Worm (Caenorhabditis elegans) whole organism, dauer: Measurements from ENCODE around the gene F55A11.7.

Source experiments
- unc-62 ChIP-seq: sonication (generic microtip); optimal IDR thresholded peaks from 2 replicates; lab custom pipeline; 2017; ENCODE audit warnings: missing biosample characterization, missing genetic modification reagents, missing genetic modification characterization

The F55A11.7 gene

ce11 chrV:11787258-11787657 lies at the start of gene F55A11.7:
Gene F55A11.7, minus strand, starts transcription at chrV:11787443.
- no peak for TF ChIP-seq unc-62 (GFP tag; lab: Kevin White, UChicago)

ce11 chrV:11836073-11836472 lies 48.8 kb upstream of the F55A11.7 start, which contains the start of gene R13H4.2:
Gene R13H4.2, plus strand, starts transcription at chrV:11836391.
- TF ChIP-seq unc-62 (GFP tag; lab: Kevin White, UChicago), result no peak

- TF ChIP-seq unc-62 (GFP tag; lab: Kevin White, UChicago), result no peak
Measured at ce11 chrV:11833319-11833718, 46.1 kb upstream of the F55A11.7 start, which contains the start of gene pho-8. Gene pho-8, plus strand, starts transcription at chrV:11833619.

- TF ChIP-seq unc-62 (GFP tag; lab: Kevin White, UChicago), result no peak
Measured at ce11 chrV:11829282-11829681, 42.0 kb upstream of the F55A11.7 start, which contains the start of gene col-158. Gene col-158, plus strand, starts transcription at chrV:11829582.

- no peak for TF ChIP-seq unc-62 (GFP tag; lab: Kevin White, UChicago)
Measured at ce11 chrV:11826967-11827366, 39.7 kb upstream of the F55A11.7 start, which contains the start of the genes mpst-1 and D2023.6. Gene mpst-1, minus strand, starts transcription at chrV:11827067. Gene D2023.6, plus strand, starts transcription at chrV:11827354.

ce11 chrV:11825662-11826061 lies 38.4 kb upstream of the F55A11.7 start, which contains the start of gene D2023.4:
Gene D2023.4, minus strand, starts transcription at chrV:11825762.
- TF ChIP-seq unc-62 (GFP tag; lab: Kevin White, UChicago), result no peak

ce11 chrV:11823978-11824377 lies 36.7 kb upstream of the F55A11.7 start:
- no peak for TF ChIP-seq unc-62 (GFP tag; lab: Kevin White, UChicago)

- no peak for TF ChIP-seq unc-62 (GFP tag; lab: Kevin White, UChicago)
Measured at ce11 chrV:11822461-11822939, 35.3 kb upstream of the F55A11.7 start, which contains the start of gene pyc-1. Gene pyc-1, minus strand, starts transcription at chrV:11822529.

ce11 chrV:11820551-11820950 lies 33.3 kb upstream of the F55A11.7 start:
- TF ChIP-seq unc-62 (GFP tag; lab: Kevin White, UChicago), result no peak

ce11 chrV:11819451-11819850 lies 32.2 kb upstream of the F55A11.7 start:
- no peak for TF ChIP-seq unc-62 (GFP tag; lab: Kevin White, UChicago)

ce11 chrV:11818786-11819185 lies 31.5 kb upstream of the F55A11.7 start:
- no peak for TF ChIP-seq unc-62 (GFP tag; lab: Kevin White, UChicago)

- no peak for TF ChIP-seq unc-62 (GFP tag; lab: Kevin White, UChicago)
Measured at ce11 chrV:11818064-11818463, 30.8 kb upstream of the F55A11.7 start.

ce11 chrV:11817263-11817726 lies 30.1 kb upstream of the F55A11.7 start:
- no peak for TF ChIP-seq unc-62 (GFP tag; lab: Kevin White, UChicago)

ce11 chrV:11815566-11815965 lies 28.3 kb upstream of the F55A11.7 start:
- no peak for TF ChIP-seq unc-62 (GFP tag; lab: Kevin White, UChicago)

- no peak for TF ChIP-seq unc-62 (GFP tag; lab: Kevin White, UChicago)
Measured at ce11 chrV:11811921-11812320, 24.7 kb upstream of the F55A11.7 start, which contains the start of gene D2023.3. Gene D2023.3, minus strand, starts transcription at chrV:11812021.

- TF ChIP-seq unc-62 (GFP tag; lab: Kevin White, UChicago), result no peak
Measured at ce11 chrV:11809935-11810334, 22.7 kb upstream of the F55A11.7 start.

ce11 chrV:11803518-11803994 lies 16.3 kb upstream of the F55A11.7 start:
- no peak for TF ChIP-seq unc-62 (GFP tag; lab: Kevin White, UChicago)
